Worm (Caenorhabditis elegans) whole organism, late embryonic: ENCODE results near the gene nas-1.
A peak's percentile ranks its signal among the peaks of the same experiment; 100 is the strongest.

Experiments used
- C08G9.2 ChIP-seq: sonication (generic microtip); optimal IDR thresholded peaks from 2 replicates; lab custom pipeline; 2016; ENCODE audit warnings: mild to moderate bottlenecking, missing genetic modification characterization, moderate library complexity, missing compliant biosample characterization
- F13H6.1 ChIP-seq: sonication (generic microtip); optimal IDR thresholded peaks from 2 replicates; lab custom pipeline; 2016; ENCODE audit warnings: missing genetic modification characterization, missing compliant biosample characterization
- ahr-1 ChIP-seq: sonication (generic microtip); optimal IDR thresholded peaks from 2 replicates; lab custom pipeline; 2016; ENCODE audit warnings: missing genetic modification characterization, missing compliant biosample characterization
- ama-1 ChIP-seq: fragments of 150-350 bp; optimal IDR thresholded peaks from 2 replicates; lab custom pipeline; 2014
- ceh-14 ChIP-seq: sonication (generic microtip); optimal IDR thresholded peaks from 2 replicates; lab custom pipeline; 2016; ENCODE audit warnings: missing genotype, missing genetic modification characterization, missing compliant biosample characterization
- ceh-18 ChIP-seq: sonication (generic microtip); optimal IDR thresholded peaks from 2 replicates; lab custom pipeline; 2016; ENCODE audit warnings: missing genetic modification characterization, missing compliant biosample characterization
- ceh-19 ChIP-seq: fragments of 200-800 bp; sonication (Bioruptor generic); optimal IDR thresholded peaks from 2 replicates; lab custom pipeline; 2018; ENCODE audit warnings: mild to moderate bottlenecking, missing genetic modification characterization, missing compliant biosample characterization
- ceh-2 ChIP-seq: sonication (generic microtip); optimal IDR thresholded peaks from 2 replicates; lab custom pipeline; 2016; ENCODE audit warnings: missing genotype, missing genetic modification characterization, missing compliant biosample characterization
- ceh-22 ChIP-seq: sonication (generic microtip); optimal IDR thresholded peaks from 2 replicates; lab custom pipeline; 2017; ENCODE audit warnings: missing biosample characterization, missing genetic modification characterization
- ceh-24 ChIP-seq: sonication (generic microtip); optimal IDR thresholded peaks from 2 replicates; lab custom pipeline; 2016; ENCODE audit warnings: mild to moderate bottlenecking, missing genetic modification characterization, missing compliant biosample characterization
- ceh-30 ChIP-seq: fragments of 150-350 bp; optimal IDR thresholded peaks from 2 replicates; lab custom pipeline; 2014; ENCODE audit warnings: missing biosample characterization, missing genetic modification characterization
- ceh-31 ChIP-seq: sonication (generic microtip); optimal IDR thresholded peaks from 2 replicates; lab custom pipeline; 2016; ENCODE audit warnings: missing genetic modification characterization, missing compliant biosample characterization
- ceh-34 ChIP-seq: sonication (generic microtip); optimal IDR thresholded peaks from 2 replicates; lab custom pipeline; 2016; ENCODE audit warnings: mild to moderate bottlenecking, missing genetic modification characterization, missing compliant biosample characterization
- ceh-45 ChIP-seq: fragments of 200-800 bp; sonication (Bioruptor generic); IDR thresholded peaks from 2 replicates; pipeline ENCODE4 v1.3.6; 2022; ENCODE audit warnings: missing genetic modification reagents, missing genetic modification characterization, missing compliant biosample characterization
- ceh-9 ChIP-seq: sonication (generic microtip); optimal IDR thresholded peaks from 2 replicates; lab custom pipeline; 2016; ENCODE audit warnings: mild to moderate bottlenecking, missing genetic modification characterization, inconsistent platforms, missing compliant biosample characterization
- che-1 ChIP-seq: sonication (generic microtip); optimal IDR thresholded peaks from 2 replicates; lab custom pipeline; 2016; ENCODE audit warnings: mild to moderate bottlenecking, missing genetic modification characterization, missing compliant biosample characterization
- ets-4 ChIP-seq: sonication (generic microtip); optimal IDR thresholded peaks from 2 replicates; lab custom pipeline; 2016; ENCODE audit warnings: missing genetic modification characterization, missing compliant biosample characterization
- eyg-1 ChIP-seq: sonication (generic microtip); optimal IDR thresholded peaks from 2 replicates; lab custom pipeline; 2016; ENCODE audit warnings: missing genotype, missing genetic modification characterization, missing compliant biosample characterization
- fax-1 ChIP-seq: sonication (generic microtip); optimal IDR thresholded peaks from 2 replicates; lab custom pipeline; 2016; ENCODE audit warnings: missing genotype, missing genetic modification characterization, missing compliant biosample characterization
- fkh-6 ChIP-seq: sonication (generic microtip); optimal IDR thresholded peaks from 2 replicates; lab custom pipeline; 2016; ENCODE audit warnings: missing genetic modification characterization, missing compliant biosample characterization
- gmeb-2 ChIP-seq: sonication (generic microtip); optimal IDR thresholded peaks from 2 replicates; lab custom pipeline; 2016; ENCODE audit warnings: missing genetic modification characterization, inconsistent platforms, missing compliant biosample characterization
- hlh-30 ChIP-seq: sonication (generic microtip); optimal IDR thresholded peaks from 2 replicates; lab custom pipeline; 2017; ENCODE audit warnings: antibody characterized with exemption, missing genetic modification characterization, missing compliant biosample characterization; ENCODE audit not compliant: insufficient read depth
- hlh-8 ChIP-seq: sonication (generic microtip); optimal IDR thresholded peaks from 2 replicates; lab custom pipeline; 2016; ENCODE audit warnings: missing genotype, missing genetic modification characterization, missing compliant biosample characterization
- lin-11 ChIP-seq: fragments of 200-800 bp; sonication (Bioruptor generic); optimal IDR thresholded peaks from 2 replicates; lab custom pipeline; 2018; ENCODE audit warnings: mild to moderate bottlenecking, missing genetic modification characterization, missing compliant biosample characterization
- madf-2 ChIP-seq: sonication (generic microtip); optimal IDR thresholded peaks from 2 replicates; lab custom pipeline; 2017; ENCODE audit warnings: missing genetic modification characterization, missing compliant biosample characterization
- nfya-1 ChIP-seq: sonication (generic microtip); optimal IDR thresholded peaks from 2 replicates; lab custom pipeline; 2017; ENCODE audit warnings: missing genetic modification characterization, mild to moderate bottlenecking, missing compliant biosample characterization, antibody characterized with exemption, moderate library complexity
- nhr-11 ChIP-seq: fragments of 150-350 bp; optimal IDR thresholded peaks from 2 replicates; lab custom pipeline; 2014; ENCODE audit warnings: missing biosample characterization, missing genetic modification characterization
- odd-2 ChIP-seq: sonication (generic microtip); optimal IDR thresholded peaks from 2 replicates; lab custom pipeline; 2017; ENCODE audit warnings: antibody characterized with exemption, mild to moderate bottlenecking, missing genetic modification characterization, missing compliant biosample characterization
- pag-3 ChIP-seq: sonication (generic microtip); optimal IDR thresholded peaks from 2 replicates; lab custom pipeline; 2016; ENCODE audit warnings: missing compliant biosample characterization, missing genetic modification characterization, borderline replicate concordance
- pax-1 ChIP-seq: fragments of 150-350 bp; optimal IDR thresholded peaks from 2 replicates; lab custom pipeline; 2014; ENCODE audit warnings: missing biosample characterization, missing genetic modification characterization
- pha-4 ChIP-seq: fragments of 150-350 bp; optimal IDR thresholded peaks from 2 replicates; lab custom pipeline; 2018; ENCODE audit warnings: missing biosample characterization, missing genetic modification reagents, missing genetic modification characterization
- pros-1 ChIP-seq: fragments of 150-350 bp; optimal IDR thresholded peaks from 2 replicates; lab custom pipeline; 2014; ENCODE audit warnings: missing biosample characterization, missing genetic modification reagents, missing genetic modification characterization
- ref-2 ChIP-seq: sonication (generic microtip); optimal IDR thresholded peaks from 2 replicates; lab custom pipeline; 2016; ENCODE audit warnings: missing genetic modification characterization, missing compliant biosample characterization
- rnt-1 ChIP-seq: sonication (generic microtip); optimal IDR thresholded peaks from 2 replicates; lab custom pipeline; 2016; ENCODE audit warnings: missing genetic modification characterization, missing compliant biosample characterization
- sox-2 ChIP-seq: fragments of 200-800 bp; sonication (Bioruptor generic); IDR thresholded peaks from 2 replicates; pipeline ENCODE4 v1.3.6; 2022; ENCODE audit warnings: missing genetic modification reagents, missing genetic modification characterization, missing compliant biosample characterization
- syd-9 ChIP-seq: sonication (generic microtip); optimal IDR thresholded peaks from 2 replicates; lab custom pipeline; 2016; ENCODE audit warnings: mild to moderate bottlenecking, missing genetic modification characterization, moderate library complexity, missing compliant biosample characterization
- tbx-2 ChIP-seq: sonication (generic microtip); optimal IDR thresholded peaks from 2 replicates; lab custom pipeline; 2016; ENCODE audit warnings: missing genetic modification characterization, missing compliant biosample characterization
- tbx-7 ChIP-seq: sonication (generic microtip); optimal IDR thresholded peaks from 2 replicates; lab custom pipeline; 2016; ENCODE audit warnings: missing genotype, missing genetic modification characterization, missing compliant biosample characterization
- unc-3 ChIP-seq, 2 experiments: fragments of 200-800 bp in 1 of 2; sonication (Bioruptor generic) in 1 of 2; sonication (generic microtip) in 1 of 2; conservative IDR thresholded peaks in 1 of 2; optimal IDR thresholded peaks in 1 of 2; 2 replicates each; pipeline versions ENCODE4 v1.3.6 to Lab custom; 2016 to 2022; ENCODE audit warnings: missing compliant biosample characterization in 2 of 2, missing genetic modification characterization in 2 of 2, missing genetic modification reagents in 1 of 2
- unc-42 ChIP-seq: sonication (generic microtip); optimal IDR thresholded peaks from 2 replicates; lab custom pipeline; 2016; ENCODE audit warnings: missing genotype, missing genetic modification characterization, missing compliant biosample characterization
- unc-86 ChIP-seq: sonication (generic microtip); optimal IDR thresholded peaks from 2 replicates; lab custom pipeline; 2016; ENCODE audit warnings: missing genetic modification characterization, missing compliant biosample characterization

Gene nas-1

DNA sequence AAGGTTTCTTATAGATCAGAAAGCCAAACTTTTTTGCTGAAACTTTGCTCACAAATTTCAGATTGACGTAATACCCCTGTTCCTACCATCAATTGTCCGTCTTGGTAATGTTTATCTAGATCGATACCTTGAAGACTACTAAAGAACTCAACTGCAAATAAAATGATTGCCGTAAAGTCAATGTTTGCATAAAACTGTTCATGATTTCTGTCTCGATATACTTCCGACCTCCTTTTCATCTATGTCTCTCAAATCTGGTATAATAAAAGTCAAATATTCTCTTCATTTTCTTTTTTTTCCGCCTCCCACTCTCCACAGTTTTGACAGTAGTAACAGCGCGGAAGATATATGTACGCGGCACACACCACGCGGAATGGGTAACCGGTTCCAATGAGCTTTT lies at the start of gene nas-1:
nas-1 (plus strand) TSS at position 301 of the 400 bp plus-strand sequence.
- TF ChIP-seq odd-2 (tag; lab: Kevin White, UChicago) (no peak), hlh-8 (tag; lab: Kevin White, UChicago) (no peak), ceh-31 (tag; lab: Kevin White, UChicago) (no peak), unc-86 (tag; lab: Kevin White, UChicago) (no peak), syd-9 (no peak), tbx-7 (tag; lab: Kevin White, UChicago) (no peak), ceh-14 (tag; lab: Kevin White, UChicago) (no peak), hlh-30 (tag; lab: Kevin White, UChicago) (no peak), pros-1 (tag; lab: Kevin White, UChicago) (no peak), ceh-45 (no peak), ama-1 (lab: Kevin White, UChicago) (no peak), ceh-2 (no peak), unc-3 (GFP tag; conservative IDR thresholded peaks at IDR 0.05; lab: Robert Waterston, UW) (no peak), unc-3 (tag; optimal IDR thresholded peaks at IDR 0.05; lab: Kevin White, UChicago) (no peak), ahr-1 (tag; lab: Kevin White, UChicago) (no peak), fkh-6 (tag; lab: Kevin White, UChicago) (no peak), ceh-9 (tag; lab: Kevin White, UChicago) (no peak), madf-2 (tag; lab: Kevin White, UChicago) (no peak), sox-2 (GFP tag; lab: Robert Waterston, UW) (no peak), fax-1 (tag; lab: Kevin White, UChicago) (no peak), C08G9.2 (tag; lab: Kevin White, UChicago) (no peak)

DNA sequence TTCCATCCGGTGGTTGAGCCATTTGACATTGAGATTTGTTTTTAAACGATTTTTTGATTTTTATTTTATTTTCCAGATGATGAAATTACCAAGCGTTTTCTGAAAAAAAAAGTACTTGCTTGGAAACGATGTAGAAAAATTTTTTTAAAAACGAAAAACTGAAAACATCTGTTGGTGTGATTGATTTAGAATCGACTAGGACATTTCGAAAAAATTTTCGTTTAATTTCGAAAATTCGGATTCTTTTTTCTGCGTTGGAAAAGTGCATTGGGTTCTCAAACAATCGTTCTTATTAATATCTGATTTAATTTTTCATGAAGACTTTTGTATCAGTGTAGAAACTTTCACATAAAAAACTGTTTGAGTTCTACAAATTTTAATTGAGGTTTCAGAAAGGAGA lies 46.3 kb upstream of the nas-1 start, which contains the start of gene F53A2.9:
F53A2.9 (minus strand) TSS at position 101 of the 400 bp plus-strand sequence.
- TF ChIP-seq ceh-19 (GFP tag; lab: Kevin White, UChicago) = no peak
- TF ChIP-seq ceh-34 = no peak
- no peak for TF ChIP-seq ceh-24 (tag; lab: Kevin White, UChicago)
- TF ChIP-seq pag-3 (tag; lab: Kevin White, UChicago) = no peak
- TF ChIP-seq hlh-8 (tag; lab: Kevin White, UChicago) = no peak
- no peak for TF ChIP-seq rnt-1 (tag; lab: Kevin White, UChicago)
- TF ChIP-seq, all 69 proteins: peak for 0

DNA sequence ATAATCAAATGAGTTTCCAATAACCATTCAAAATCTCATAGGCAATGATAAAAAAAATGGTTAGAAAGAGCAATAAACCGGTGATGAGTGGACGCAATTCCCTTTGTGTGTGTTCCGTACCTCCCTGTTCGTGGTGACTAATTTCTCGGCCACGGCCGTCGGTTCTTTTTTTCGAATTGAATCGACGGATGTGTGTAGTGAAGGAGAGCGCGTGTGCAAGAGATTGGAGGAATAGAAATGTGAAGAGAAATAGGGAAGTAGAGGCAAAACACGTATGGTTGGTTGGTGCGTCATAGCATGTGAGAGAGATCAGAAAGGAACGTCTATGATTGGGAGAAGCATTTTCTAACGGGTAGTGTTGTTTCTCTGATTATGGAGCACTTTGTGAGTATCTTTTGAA lies 45.8 kb upstream of the nas-1 start:
- TF ChIP-seq F13H6.1 (tag; lab: Kevin White, UChicago) (peak; percentile 23), ceh-22 (tag; lab: Kevin White, UChicago) (no peak), ceh-31 (tag; lab: Kevin White, UChicago) (peak; percentile 84), rnt-1 (tag; lab: Kevin White, UChicago) (peak; percentile 48), ceh-2 (peak; percentile 61), ref-2 (tag; lab: Kevin White, UChicago) (peak; percentile 35), ets-4 (tag; lab: Kevin White, UChicago) (peak; percentile 21), C08G9.2 (tag; lab: Kevin White, UChicago) (peak; percentile 38), lin-11 (tag; lab: Kevin White, UChicago) (no peak), ceh-9 (tag; lab: Kevin White, UChicago) (no peak), tbx-2 (tag; lab: Kevin White, UChicago) (peak; percentile 68), unc-42 (peak; percentile 39), nfya-1 (peak; percentile 71), gmeb-2 (tag; lab: Kevin White, UChicago) (no peak), hlh-30 (tag; lab: Kevin White, UChicago) (peak; percentile 67), fkh-6 (tag; lab: Kevin White, UChicago) (peak; percentile 18)

DNA sequence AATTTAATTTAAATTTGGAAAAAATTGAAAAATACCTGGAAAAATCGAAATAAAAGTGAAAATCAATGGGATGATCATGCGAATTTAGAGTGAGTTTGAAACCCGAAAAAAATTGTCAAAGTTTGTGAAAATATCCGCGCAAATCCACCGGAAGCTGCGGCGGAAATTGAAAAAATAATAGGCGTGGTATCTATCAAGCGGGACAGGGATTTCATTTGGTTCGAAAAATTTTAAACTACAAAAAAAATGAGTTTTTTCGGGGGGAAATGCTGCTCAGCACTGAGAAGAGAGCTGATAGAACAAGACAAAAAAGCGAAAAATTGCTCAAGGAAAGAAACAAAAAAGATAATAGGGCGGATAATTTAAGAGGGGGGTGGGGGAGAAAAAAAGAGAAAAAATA lies 34.6 kb upstream of the nas-1 start, which contains the start of gene T03F6.9:
T03F6.9 (minus strand) TSS at position 101 of the 400 bp plus-strand sequence.
- TF ChIP-seq ceh-9 (tag; lab: Kevin White, UChicago) (no peak), che-1 (no peak), unc-86 (tag; lab: Kevin White, UChicago) (no peak), tbx-2 (tag; lab: Kevin White, UChicago) (no peak), ceh-30 (tag; lab: Kevin White, UChicago) (no peak), C08G9.2 (tag; lab: Kevin White, UChicago) (no peak), ceh-18 (tag; lab: Kevin White, UChicago) (no peak), fax-1 (tag; lab: Kevin White, UChicago) (no peak), eyg-1 (tag; lab: Kevin White, UChicago) (no peak), ahr-1 (tag; lab: Kevin White, UChicago) (no peak), ref-2 (tag; lab: Kevin White, UChicago) (no peak), nhr-11 (tag; lab: Kevin White, UChicago) (no peak), pha-4 (tag; lab: Kevin White, UChicago) (no peak), pros-1 (tag; lab: Kevin White, UChicago) (no peak), ceh-19 (GFP tag; lab: Kevin White, UChicago) (no peak), unc-42 (no peak), ama-1 (lab: Kevin White, UChicago) (no peak), gmeb-2 (tag; lab: Kevin White, UChicago) (no peak), pax-1 (tag; lab: Kevin White, UChicago) (no peak), tbx-7 (tag; lab: Kevin White, UChicago) (no peak)
